Fruit fly (Drosophila melanogaster): ENCODE results near the gene ball.

DNA sequence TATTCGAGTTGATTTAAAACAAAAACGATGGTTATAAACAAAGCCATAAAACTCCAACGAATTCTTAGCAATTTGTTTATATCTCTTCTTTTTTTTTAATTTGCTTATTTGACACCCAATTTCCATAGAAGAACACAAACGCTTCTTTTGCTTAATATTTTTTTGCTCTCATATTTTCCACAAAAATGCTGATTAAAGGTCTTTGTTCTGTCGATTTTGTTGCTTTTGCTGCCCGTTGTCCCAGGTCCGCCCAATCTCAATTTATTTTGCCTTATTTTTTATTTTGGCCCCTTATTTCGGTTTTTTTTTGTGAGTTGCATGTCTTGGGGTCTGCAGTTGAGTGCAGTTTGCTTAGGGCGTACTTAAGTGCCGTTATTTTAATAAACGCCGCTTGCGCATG lies 39.4 kb upstream of the ball start:
- TF ChIP-seq psq (optimal IDR thresholded peaks at IDR 0.05) (no peak), CG8478 (optimal IDR thresholded peaks at IDR 0.05) (no peak), EcR (GFP tag; optimal IDR thresholded peaks at IDR 0.05) (no peak), pan (optimal IDR thresholded peaks at IDR 0.05) (no peak)

Data from whole organism.